Fruit fly (Drosophila melanogaster): ENCODE data around the gene CG43658.

Gene CG43658

DNA sequence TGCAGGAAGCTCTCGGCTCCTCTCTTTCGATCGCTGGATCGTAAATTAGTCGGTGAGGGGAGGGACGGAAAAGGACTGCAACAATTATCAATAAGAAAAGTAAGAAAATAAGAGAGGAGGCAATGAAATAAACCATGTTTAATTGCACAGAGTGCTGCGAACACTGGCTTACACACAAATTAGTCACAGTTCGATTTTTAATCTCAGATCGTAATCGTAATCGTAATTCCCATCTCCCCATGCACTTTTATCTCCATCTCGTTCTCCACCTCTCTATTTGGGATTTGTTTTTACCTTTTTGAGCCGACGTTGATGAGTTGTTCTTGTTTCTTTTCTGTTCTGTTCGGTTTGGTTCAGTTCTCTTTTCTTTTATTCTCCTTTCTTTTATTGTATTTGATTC lies 54.7 kb downstream of the CG43658 start:
- no peak for TF ChIP-seq D1 (tag; optimal IDR thresholded peaks at IDR 0.05)
- peak; percentile 1 for TF ChIP-seq CG14655 (GFP tag; optimal IDR thresholded peaks at IDR 0.05)
- peak; percentile 7 for TF ChIP-seq CG13204 (GFP tag; optimal IDR thresholded peaks at IDR 0.05)
- no peak for TF ChIP-seq rn (GFP tag; IDR thresholded peaks at IDR 0.05)
- no peak for TF ChIP-seq gl (tag; optimal IDR thresholded peaks at IDR 0.05)

DNA sequence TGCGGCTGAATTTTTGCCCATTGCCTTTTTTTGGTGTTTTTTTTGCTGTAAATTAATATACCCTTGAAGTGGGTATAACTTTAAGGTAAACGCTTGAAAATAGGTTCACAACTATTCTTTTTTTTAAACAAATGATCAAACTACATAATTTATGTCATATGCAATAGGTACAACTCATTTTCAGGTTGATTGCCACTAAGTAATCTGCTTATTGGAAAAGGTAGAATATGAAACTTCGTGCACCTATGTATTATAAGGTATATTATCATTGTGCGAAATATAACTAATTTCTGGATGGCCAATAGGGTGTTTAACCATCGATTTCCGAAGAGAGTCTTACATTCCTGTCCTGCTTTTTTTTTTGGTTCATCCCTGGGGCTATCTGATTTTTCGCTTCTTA lies 55.4 kb downstream of the CG43658 start:
- TF ChIP-seq fd96Ca (GFP tag; IDR thresholded peaks at IDR 0.05) (no peak), CG10348 (GFP tag; IDR thresholded peaks at IDR 0.05) (no peak), Pif1A (GFP tag; optimal IDR thresholded peaks at IDR 0.05) (no peak), CG17806 (tag; optimal IDR thresholded peaks at IDR 0.05) (no peak), CG8301 (tag; optimal IDR thresholded peaks at IDR 0.05) (no peak), Ets98B (GFP tag; IDR thresholded peaks at IDR 0.05) (no peak), CG14655 (GFP tag; optimal IDR thresholded peaks at IDR 0.05) (no peak), D1 (tag; optimal IDR thresholded peaks at IDR 0.05) (no peak), CG9948 (tag; optimal IDR thresholded peaks at IDR 0.05) (no peak), CG15710 (tag; optimal IDR thresholded peaks at IDR 0.05) (no peak), CG12605 (GFP tag; IDR thresholded peaks at IDR 0.05) (no peak), CG32121 (GFP tag; IDR thresholded peaks at IDR 0.05) (no peak), CG4496 (GFP tag; IDR thresholded peaks at IDR 0.05) (no peak), EcR (GFP tag; optimal IDR thresholded peaks at IDR 0.05) (no peak), gl (tag; optimal IDR thresholded peaks at IDR 0.05) (no peak), CG13204 (GFP tag; optimal IDR thresholded peaks at IDR 0.05) (no peak), CG8159 (tag; optimal IDR thresholded peaks at IDR 0.05) (no peak), CG34367 (tag; optimal IDR thresholded peaks at IDR 0.05) (no peak), rn (GFP tag; IDR thresholded peaks at IDR 0.05) (no peak)

DNA sequence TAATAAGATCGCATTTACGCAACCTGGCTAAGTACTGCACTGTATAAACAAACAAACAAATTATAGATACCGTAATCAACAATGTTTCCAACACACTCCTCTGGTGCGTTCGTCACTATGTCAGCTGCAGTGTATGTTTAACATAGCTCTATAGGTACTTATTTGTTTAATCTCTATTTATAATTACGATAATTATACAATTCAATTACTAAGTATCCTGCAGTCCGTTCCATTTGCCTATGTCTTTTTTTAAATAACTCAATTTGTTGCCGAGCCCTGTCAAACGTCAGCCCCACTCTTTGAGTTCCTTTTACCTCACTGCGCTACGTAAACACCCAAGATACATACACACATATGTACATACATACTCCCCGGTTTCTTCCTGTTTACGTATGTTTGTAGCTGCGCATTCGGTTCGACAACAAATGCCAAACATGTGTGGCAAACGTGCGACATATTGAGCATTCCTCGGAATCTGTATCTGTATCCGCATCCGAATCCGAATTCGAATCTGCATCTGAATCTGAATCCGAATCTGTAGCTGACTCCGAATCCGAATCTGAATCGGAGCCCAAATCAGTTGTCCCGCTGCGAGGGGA lies 56.7 kb downstream of the CG43658 start:
- TF ChIP-seq Snoo (tag; optimal IDR thresholded peaks at IDR 0.05) (no peak), CG13204 (GFP tag; optimal IDR thresholded peaks at IDR 0.05) (no peak), CG4496 (GFP tag; IDR thresholded peaks at IDR 0.05) (no peak), Pif1A (GFP tag; optimal IDR thresholded peaks at IDR 0.05) (no peak), CG9948 (tag; optimal IDR thresholded peaks at IDR 0.05) (no peak), CG17806 (tag; optimal IDR thresholded peaks at IDR 0.05) (no peak), D1 (tag; optimal IDR thresholded peaks at IDR 0.05) (no peak), Pif1B (GFP tag; optimal IDR thresholded peaks at IDR 0.05) (no peak), CG8159 (tag; optimal IDR thresholded peaks at IDR 0.05) (no peak), Ets98B (GFP tag; IDR thresholded peaks at IDR 0.05) (no peak), gl (tag; optimal IDR thresholded peaks at IDR 0.05) (no peak), CG8301 (tag; optimal IDR thresholded peaks at IDR 0.05) (no peak), CG10348 (GFP tag; IDR thresholded peaks at IDR 0.05) (no peak)

DNA sequence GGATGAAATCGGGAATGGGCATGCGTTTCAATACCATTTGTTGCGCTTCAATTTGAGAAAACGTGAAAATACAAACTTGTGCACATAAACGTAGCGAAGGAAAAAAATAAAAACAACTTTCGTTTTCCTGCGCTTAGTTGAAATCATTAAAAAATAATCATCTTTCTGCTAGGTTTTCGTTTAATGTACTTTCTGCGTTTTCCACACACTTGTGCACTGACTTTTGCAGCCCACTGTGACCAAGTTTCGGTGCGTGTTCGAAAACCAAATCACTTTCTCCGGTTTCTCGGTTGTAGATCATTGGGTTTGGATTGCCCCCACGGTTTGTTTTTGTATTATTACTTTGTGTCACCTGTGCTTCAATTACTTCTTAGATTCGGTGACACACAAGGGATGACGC lies 57.4 kb downstream of the CG43658 start:
- TF ChIP-seq CG10348 (GFP tag; IDR thresholded peaks at IDR 0.05) (no peak), EcR (GFP tag; optimal IDR thresholded peaks at IDR 0.05) (no peak), fd96Ca (GFP tag; IDR thresholded peaks at IDR 0.05) (no peak), CG9948 (tag; optimal IDR thresholded peaks at IDR 0.05) (no peak), CG8301 (tag; optimal IDR thresholded peaks at IDR 0.05) (no peak), gl (tag; optimal IDR thresholded peaks at IDR 0.05) (no peak), Pif1B (GFP tag; optimal IDR thresholded peaks at IDR 0.05) (no peak), CG12605 (GFP tag; IDR thresholded peaks at IDR 0.05) (no peak), Snoo (tag; optimal IDR thresholded peaks at IDR 0.05) (no peak), CG8159 (tag; optimal IDR thresholded peaks at IDR 0.05) (no peak), CG17806 (tag; optimal IDR thresholded peaks at IDR 0.05) (no peak), CG13204 (GFP tag; optimal IDR thresholded peaks at IDR 0.05) (no peak), D1 (tag; optimal IDR thresholded peaks at IDR 0.05) (no peak), CG34367 (tag; optimal IDR thresholded peaks at IDR 0.05) (no peak), CG14655 (GFP tag; optimal IDR thresholded peaks at IDR 0.05) (no peak)

DNA sequence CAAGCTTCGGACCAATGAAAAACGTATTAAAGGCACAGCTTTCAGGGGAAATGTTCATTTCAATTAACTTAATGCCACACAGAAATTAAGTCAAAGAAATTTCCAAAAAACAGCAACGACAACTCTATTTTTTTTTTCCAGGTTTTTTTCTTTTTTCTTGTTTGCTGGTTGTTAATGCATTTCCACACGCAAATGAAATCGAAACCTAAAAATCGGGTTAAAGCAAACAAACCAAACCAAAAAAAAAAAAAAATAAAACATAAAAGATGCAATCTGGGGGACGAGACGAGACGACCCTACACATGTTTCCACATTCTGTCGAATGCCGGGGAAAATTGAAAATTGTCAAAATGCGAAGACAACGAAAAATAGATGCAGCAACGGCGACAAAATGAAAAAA lies 57.9 kb downstream of the CG43658 start:
- no peak for TF ChIP-seq CG32121 (GFP tag; IDR thresholded peaks at IDR 0.05)
- no peak for TF ChIP-seq CG34367 (tag; optimal IDR thresholded peaks at IDR 0.05)
- no peak for TF ChIP-seq CG10348 (GFP tag; IDR thresholded peaks at IDR 0.05)
- TF ChIP-seq CG8159 (tag; optimal IDR thresholded peaks at IDR 0.05), result no peak
- TF ChIP-seq CG15710 (tag; optimal IDR thresholded peaks at IDR 0.05), result no peak
- TF ChIP-seq fd96Ca (GFP tag; IDR thresholded peaks at IDR 0.05), result no peak
- no peak for TF ChIP-seq gl (tag; optimal IDR thresholded peaks at IDR 0.05)
- no peak for TF ChIP-seq CG14655 (GFP tag; optimal IDR thresholded peaks at IDR 0.05)
- no peak for TF ChIP-seq CG12605 (GFP tag; IDR thresholded peaks at IDR 0.05)
- no peak for TF ChIP-seq Pif1A (GFP tag; optimal IDR thresholded peaks at IDR 0.05)
- TF ChIP-seq Ets98B (GFP tag; IDR thresholded peaks at IDR 0.05), result no peak
- no peak for TF ChIP-seq Pif1B (GFP tag; optimal IDR thresholded peaks at IDR 0.05)

DNA sequence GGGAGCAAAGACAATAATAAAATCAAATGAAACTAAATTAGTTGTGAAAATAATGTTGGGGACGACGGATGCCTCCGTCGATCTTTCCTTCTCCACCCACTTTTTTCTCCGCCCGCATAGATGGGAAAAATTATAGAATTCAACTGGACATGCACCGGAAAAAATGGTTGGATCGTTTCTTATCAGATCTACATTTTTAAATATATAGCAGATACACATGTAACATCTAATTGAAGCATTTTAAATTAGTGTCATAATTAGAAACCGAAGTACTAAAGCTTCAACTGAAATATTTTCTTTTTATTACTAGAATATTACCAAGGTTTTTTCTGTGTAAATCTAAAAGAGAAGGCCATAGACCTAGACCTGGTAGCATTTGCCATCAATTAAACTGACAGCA lies 59.5 kb downstream of the CG43658 start:
- TF ChIP-seq D1 (tag; optimal IDR thresholded peaks at IDR 0.05) (no peak), Snoo (tag; optimal IDR thresholded peaks at IDR 0.05) (no peak), CG14655 (GFP tag; optimal IDR thresholded peaks at IDR 0.05) (no peak), CG17806 (tag; optimal IDR thresholded peaks at IDR 0.05) (no peak), fd96Ca (GFP tag; IDR thresholded peaks at IDR 0.05) (no peak), CG8301 (tag; optimal IDR thresholded peaks at IDR 0.05) (no peak), CG12605 (GFP tag; IDR thresholded peaks at IDR 0.05) (no peak)

DNA sequence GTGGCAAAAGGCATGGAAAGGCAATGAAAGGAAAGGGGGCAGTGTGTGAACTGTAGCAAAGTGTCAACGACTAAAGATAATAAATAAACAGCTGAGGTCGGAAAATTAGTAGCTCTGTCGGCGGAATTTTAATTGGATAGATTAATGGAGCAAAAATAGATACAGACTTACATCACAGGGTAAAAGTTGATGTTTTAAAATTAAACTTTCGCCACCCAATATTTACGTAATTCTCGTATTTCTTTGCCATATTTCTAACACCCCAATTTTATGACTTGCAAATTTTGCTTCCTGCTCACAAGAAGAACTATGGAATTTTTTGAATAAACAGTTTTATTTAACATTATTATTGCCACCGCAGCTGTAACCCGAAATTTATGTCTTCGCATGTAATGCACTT lies 62.0 kb downstream of the CG43658 start:
- TF ChIP-seq CG10348 (GFP tag; IDR thresholded peaks at IDR 0.05), result no peak
- TF ChIP-seq CG14655 (GFP tag; optimal IDR thresholded peaks at IDR 0.05), result no peak
- TF ChIP-seq CG13204 (GFP tag; optimal IDR thresholded peaks at IDR 0.05), result no peak
- TF ChIP-seq CG8159 (tag; optimal IDR thresholded peaks at IDR 0.05), result no peak
- no peak for TF ChIP-seq Snoo (tag; optimal IDR thresholded peaks at IDR 0.05)
- no peak for TF ChIP-seq Pif1B (GFP tag; optimal IDR thresholded peaks at IDR 0.05)
- TF ChIP-seq gl (tag; optimal IDR thresholded peaks at IDR 0.05), result no peak
- no peak for TF ChIP-seq CG17806 (tag; optimal IDR thresholded peaks at IDR 0.05)
- TF ChIP-seq CG4496 (GFP tag; IDR thresholded peaks at IDR 0.05), result no peak
- no peak for TF ChIP-seq Pif1A (GFP tag; optimal IDR thresholded peaks at IDR 0.05)
